Fruit fly (Drosophila melanogaster): Measurements from ENCODE around the gene CG3587.

Gene CG3587

DNA sequence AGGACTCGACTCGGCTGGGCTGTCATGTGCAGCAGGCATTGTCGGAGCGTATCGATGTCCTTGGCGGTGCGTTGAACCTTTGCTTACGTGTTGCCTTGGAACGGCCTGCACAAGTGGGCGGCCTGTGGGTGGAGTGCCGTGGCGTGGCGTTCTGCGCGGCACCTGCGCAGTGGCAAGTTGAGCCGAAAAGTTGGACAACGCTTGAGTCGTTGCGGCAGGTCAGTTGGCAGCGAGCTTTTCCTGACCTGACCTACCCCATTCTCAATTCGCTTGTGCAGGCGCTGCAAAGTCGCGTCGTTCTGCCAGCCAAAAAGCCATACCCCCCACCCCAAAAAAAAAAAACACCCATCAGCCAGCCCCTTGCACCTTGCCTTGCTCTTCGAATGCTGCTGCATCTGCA is 41.6 kb downstream of the CG3587 start:
- TF ChIP-seq Hr4 (GFP tag; optimal IDR thresholded peaks at IDR 0.05) = no peak
- TF ChIP-seq Sox14 (GFP tag; optimal IDR thresholded peaks at IDR 0.05) = no peak
- no peak for TF ChIP-seq Ets96B (tag; optimal IDR thresholded peaks at IDR 0.05)
- TF ChIP-seq fd59A (GFP tag; optimal IDR thresholded peaks at IDR 0.05) = no peak
- no peak for TF ChIP-seq pdm3 (GFP tag; optimal IDR thresholded peaks at IDR 0.05)
- no peak for TF ChIP-seq fkh (GFP tag; optimal IDR thresholded peaks at IDR 0.05)
- TF ChIP-seq Eip93F (GFP tag; optimal IDR thresholded peaks at IDR 0.05) = no peak
- TF ChIP-seq vri (GFP tag; optimal IDR thresholded peaks at IDR 0.05) = no peak
- TF ChIP-seq cyc (GFP tag; optimal IDR thresholded peaks at IDR 0.05) = no peak
- TF ChIP-seq lz (GFP tag; optimal IDR thresholded peaks at IDR 0.05) = no peak
- no peak for TF ChIP-seq CG7368 (GFP tag; optimal IDR thresholded peaks at IDR 0.05)
- no peak for TF ChIP-seq CG1621 (tag; optimal IDR thresholded peaks at IDR 0.05)
- TF ChIP-seq fd85E (GFP tag; optimal IDR thresholded peaks at IDR 0.05) = no peak
- no peak for TF ChIP-seq CG8319 (GFP tag; optimal IDR thresholded peaks at IDR 0.05)

DNA sequence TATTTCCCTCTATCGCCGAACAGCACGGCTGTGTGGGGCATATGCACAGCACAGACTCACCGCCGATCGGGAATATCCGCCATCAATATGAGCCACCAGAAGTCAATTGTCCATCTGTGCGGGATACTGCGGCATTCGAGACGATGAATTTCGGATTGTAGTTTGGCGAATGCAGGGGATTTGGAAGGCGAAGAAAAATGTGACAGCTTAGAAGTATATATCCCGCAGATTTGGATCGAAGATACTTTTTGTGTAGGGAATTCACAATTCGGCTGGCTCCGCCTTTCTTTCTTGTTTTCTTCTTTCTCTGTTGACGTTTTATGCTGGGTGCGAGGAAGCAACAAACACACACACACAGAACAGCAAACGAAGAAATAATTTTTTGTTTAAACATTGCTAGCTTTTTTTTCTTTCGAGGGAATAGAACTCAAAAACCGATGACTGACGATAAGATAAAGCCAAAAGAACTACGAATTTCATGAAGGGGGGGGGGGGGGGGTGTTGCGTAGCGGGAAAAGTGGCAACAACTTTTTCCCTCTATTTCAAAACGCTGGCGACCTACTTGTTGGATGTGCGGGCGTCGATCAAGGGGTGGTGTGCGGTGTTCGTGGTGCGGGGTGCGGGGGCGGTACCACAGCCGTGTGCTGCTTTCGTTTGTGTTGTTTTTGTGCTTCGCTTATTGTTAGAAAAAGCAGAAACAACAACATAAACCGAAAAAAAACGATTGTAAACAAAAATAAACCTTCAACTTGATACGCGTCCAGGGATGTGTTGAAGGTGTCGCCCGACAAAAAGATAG is 44.3 kb downstream of the CG3587 start:
- TF ChIP-seq CG15336 (GFP tag; IDR thresholded peaks at IDR 0.05) = peak; percentile 85
- TF ChIP-seq Hr39 (GFP tag; optimal IDR thresholded peaks at IDR 0.05) = peak; percentile 1
- no peak for TF ChIP-seq lz (GFP tag; optimal IDR thresholded peaks at IDR 0.05)
- TF ChIP-seq Met (GFP tag; optimal IDR thresholded peaks at IDR 0.05) = no peak
- TF ChIP-seq dac (GFP tag; optimal IDR thresholded peaks at IDR 0.05) = peak; percentile 27
- peak; percentile 69 for TF ChIP-seq CG6276 (GFP tag; optimal IDR thresholded peaks at IDR 0.05)
- no peak for TF ChIP-seq CG10669 (GFP tag; optimal IDR thresholded peaks at IDR 0.05)
- peak; percentile 7 for TF ChIP-seq Eip78C (GFP tag)
- peak; percentile 62 for TF ChIP-seq CG4318 (GFP tag; optimal IDR thresholded peaks at IDR 0.05)
- peak; percentile 28 for TF ChIP-seq net (GFP tag; optimal IDR thresholded peaks at IDR 0.05)
- TF ChIP-seq acj6 (GFP tag; optimal IDR thresholded peaks at IDR 0.05) = peak; percentile 4
- no peak for TF ChIP-seq CG6808 (GFP tag; optimal IDR thresholded peaks at IDR 0.05)
- no peak for TF ChIP-seq Ets21C (GFP tag; optimal IDR thresholded peaks at IDR 0.05)
- TF ChIP-seq Lpt (GFP tag; optimal IDR thresholded peaks at IDR 0.05) = peak; percentile 36
- peak; percentile 65 for TF ChIP-seq Hr4 (GFP tag; optimal IDR thresholded peaks at IDR 0.05)
- TF ChIP-seq CG32006 (GFP tag; optimal IDR thresholded peaks at IDR 0.05) = peak; percentile 83
- peak; percentile 8 for TF ChIP-seq achi (GFP tag; optimal IDR thresholded peaks at IDR 0.05)
- no peak for TF ChIP-seq cyc (GFP tag; optimal IDR thresholded peaks at IDR 0.05)
- no peak for TF ChIP-seq CG16779 (tag; optimal IDR thresholded peaks at IDR 0.05)
- peak; percentile 37 for TF ChIP-seq OdsH (GFP tag; optimal IDR thresholded peaks at IDR 0.05)
- peak; percentile 57; the same call in 1 of the 2 replicates for TF ChIP-seq Gug (GFP tag; IDR thresholded peaks at IDR 0.05)
- TF ChIP-seq CG6163 (GFP tag; IDR thresholded peaks at IDR 0.05) = 0 out of 3 replicates have a peak, but pooled peaks have one; percentile 36
- TF ChIP-seq Sox14 (GFP tag; optimal IDR thresholded peaks at IDR 0.05) = peak; percentile 10
- peak; percentile 62 for TF ChIP-seq svp (GFP tag)
- peak; percentile 51; the same call in 1 of the 2 replicates for TF ChIP-seq CG11294 (GFP tag; IDR thresholded peaks at IDR 0.05)
- TF ChIP-seq CG8119 (GFP tag; IDR thresholded peaks at IDR 0.05) = peak; percentile 75
- no peak for TF ChIP-seq fd59A (GFP tag; optimal IDR thresholded peaks at IDR 0.05)
- no peak for TF ChIP-seq ss (GFP tag; optimal IDR thresholded peaks at IDR 0.05)
- TF ChIP-seq Hr38 (GFP tag; optimal IDR thresholded peaks at IDR 0.05) = no peak
- TF ChIP-seq pdm3 (GFP tag; optimal IDR thresholded peaks at IDR 0.05) = peak; percentile 23
- peak; percentile 33 for TF ChIP-seq fkh (GFP tag; optimal IDR thresholded peaks at IDR 0.05)
- no peak for TF ChIP-seq CG34406 (GFP tag; optimal IDR thresholded peaks at IDR 0.05)
- TF ChIP-seq CG3919 (GFP tag; optimal IDR thresholded peaks at IDR 0.05) = no peak
- TF ChIP-seq eg (GFP tag; IDR thresholded peaks at IDR 0.05) = no peak; the same call in 1 of the 3 replicates

All from whole organism, prepupa.